Worm (Caenorhabditis elegans): Measurements from ENCODE around the gene C05D12.2.

C05D12.2 gene

ce11 chrII:11377700-11378099 lies 40.4 kb upstream of the C05D12.2 start:
- TF ChIP-seq lin-15B (tag; optimal IDR thresholded peaks at IDR 0.05) (no peak), F16B12.6 (tag; optimal IDR thresholded peaks at IDR 0.05) (no peak), nhr-76 (tag; optimal IDR thresholded peaks at IDR 0.05) (no peak), snpc-4 (tag; optimal IDR thresholded peaks at IDR 0.05) (no peak), mdl-1 (tag; optimal IDR thresholded peaks at IDR 0.05) (no peak), blmp-1 (tag; optimal IDR thresholded peaks at IDR 0.05) (no peak), nhr-237 (tag; optimal IDR thresholded peaks at IDR 0.05) (no peak), unc-98 (GFP tag; IDR thresholded peaks at IDR 0.05) (no peak), C04F5.9 (tag; optimal IDR thresholded peaks at IDR 0.05) (no peak), dsc-1 (tag; optimal IDR thresholded peaks at IDR 0.05) (peak; percentile 56), efl-1 (optimal IDR thresholded peaks at IDR 0.05) (no peak), efl-1 (GFP tag; optimal IDR thresholded peaks at IDR 0.05 in 1 of 2) (no peak), nhr-47 (tag; optimal IDR thresholded peaks at IDR 0.05) (peak; percentile 10), mep-1 (tag; optimal IDR thresholded peaks at IDR 0.05) (no peak), nhr-19 (GFP tag; conservative IDR thresholded peaks at IDR 0.05) (no peak), nhr-84 (tag; optimal IDR thresholded peaks at IDR 0.05) (no peak), hpl-2 (GFP tag; optimal IDR thresholded peaks at IDR 0.05) (no peak), lin-35 (GFP tag; optimal IDR thresholded peaks at IDR 0.05) (no peak), fkh-8 (tag; optimal IDR thresholded peaks at IDR 0.05) (peak; percentile 53)

- TF ChIP-seq swsn-7 (tag; optimal IDR thresholded peaks at IDR 0.05) (no peak), tbx-2 (tag; optimal IDR thresholded peaks at IDR 0.05) (no peak), unc-30 (tag; optimal IDR thresholded peaks at IDR 0.05) (no peak), fkh-8 (tag; optimal IDR thresholded peaks at IDR 0.05) (no peak), skn-1 (tag; optimal IDR thresholded peaks at IDR 0.05) (no peak), ceh-8 (GFP tag; optimal IDR thresholded peaks at IDR 0.05) (no peak), nhr-237 (tag; optimal IDR thresholded peaks at IDR 0.05) (no peak), ets-5 (GFP tag; IDR thresholded peaks at IDR 0.05) (no peak), ama-1 (optimal IDR thresholded peaks at IDR 0.05) (no peak), lin-39 (tag; optimal IDR thresholded peaks at IDR 0.05) (no peak), fos-1 (tag; optimal IDR thresholded peaks at IDR 0.05) (no peak), fkh-4 (tag; optimal IDR thresholded peaks at IDR 0.05; ENCODE audit: borderline replicate concordance) (no peak), efl-1 (optimal IDR thresholded peaks at IDR 0.05) (no peak), efl-1 (GFP tag; optimal IDR thresholded peaks at IDR 0.05 in 1 of 2) (no peak), nhr-77 (tag; optimal IDR thresholded peaks at IDR 0.05) (no peak), nhr-12 (tag; optimal IDR thresholded peaks at IDR 0.05) (no peak), lin-15B (tag; optimal IDR thresholded peaks at IDR 0.05) (no peak), ceh-88 (GFP tag; IDR thresholded peaks at IDR 0.05) (no peak), lsy-2 (tag; optimal IDR thresholded peaks at IDR 0.05) (no peak), nhr-20 (tag; optimal IDR thresholded peaks at IDR 0.05) (no peak)
Observed at ce11 chrII:11383058-11383457, 35.0 kb upstream of the C05D12.2 start, which contains the start of the genes C33B4.5 and C33B4.4. Gene C33B4.5 (plus strand): TSS chrII:11383327. Gene C33B4.4 (minus strand): TSS chrII:11383442.

DNA sequence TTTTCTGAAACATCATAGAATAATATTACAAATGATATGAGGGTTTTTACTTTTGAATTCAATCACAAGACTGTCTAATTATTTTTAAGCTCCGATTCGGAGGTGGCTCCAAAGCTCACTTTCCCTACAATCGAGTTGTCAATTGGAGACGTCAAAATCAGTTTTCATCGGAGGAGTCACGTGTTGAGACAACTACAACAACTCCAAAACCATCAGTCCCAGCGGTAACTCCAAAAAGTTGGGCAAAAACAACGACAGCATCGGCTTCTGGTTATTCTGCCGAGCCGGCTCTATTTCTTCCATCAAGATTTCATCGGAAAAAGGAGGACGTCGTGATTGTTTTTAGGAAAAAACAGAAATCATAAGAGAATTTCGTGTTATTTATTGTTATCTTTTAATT lies 34.0 kb upstream of the C05D12.2 start:
- TF ChIP-seq nhr-85 (tag) = no peak
- no peak for TF ChIP-seq nhr-76 (tag; optimal IDR thresholded peaks at IDR 0.05)
- no peak for TF ChIP-seq ztf-11 (tag; optimal IDR thresholded peaks at IDR 0.05)
- TF ChIP-seq F16B12.6 (tag; optimal IDR thresholded peaks at IDR 0.05) = no peak
- TF ChIP-seq ceh-88 (GFP tag; IDR thresholded peaks at IDR 0.05) = no peak
- TF ChIP-seq egl-27 (tag; optimal IDR thresholded peaks at IDR 0.05) = no peak
- no peak for TF ChIP-seq nhr-11 (tag; optimal IDR thresholded peaks at IDR 0.05)
- TF ChIP-seq lin-15B (tag; optimal IDR thresholded peaks at IDR 0.05) = no peak
- TF ChIP-seq efl-3 (GFP tag; optimal IDR thresholded peaks at IDR 0.05) = no peak
- no peak for TF ChIP-seq zip-4 (GFP tag; optimal IDR thresholded peaks at IDR 0.05)
- TF ChIP-seq pqm-1 (tag; optimal IDR thresholded peaks at IDR 0.05) = no peak
- TF ChIP-seq swsn-7 (tag; optimal IDR thresholded peaks at IDR 0.05) = no peak
- TF ChIP-seq ceh-8 (GFP tag; optimal IDR thresholded peaks at IDR 0.05) = no peak
- TF ChIP-seq lin-39 (tag; optimal IDR thresholded peaks at IDR 0.05) = no peak

Data from whole organism, L1 larva.